Worm (Caenorhabditis elegans) whole organism, midembryonic: Measurements from ENCODE around the gene C06E1.9.

Source experiments
- T22C8.4 ChIP-seq: fragments of 200-800 bp; sonication (Bioruptor generic); IDR thresholded peaks from 2 replicates; pipeline ENCODE4 v1.3.6; 2022; ENCODE audit warnings: missing genetic modification characterization, missing compliant biosample characterization
- cog-1 ChIP-seq: sonication (generic microtip); optimal IDR thresholded peaks from 2 replicates; lab custom pipeline; 2016; ENCODE audit warnings: missing genetic modification characterization, missing compliant biosample characterization
- flt-1 ChIP-seq: fragments of 200-800 bp; sonication (Bioruptor generic); IDR thresholded peaks from 2 replicates; pipeline ENCODE4 v1.3.6; 2022; ENCODE audit warnings: missing genetic modification characterization, missing compliant biosample characterization
- klf-2 ChIP-seq: fragments of 200-800 bp; sonication (Bioruptor generic); conservative IDR thresholded peaks from 2 replicates; pipeline ENCODE4 v1.3.6; 2022; ENCODE audit warnings: missing genetic modification reagents, missing genetic modification characterization, missing compliant biosample characterization
- med-1 ChIP-seq: sonication (generic microtip); optimal IDR thresholded peaks from 2 replicates; lab custom pipeline; 2017; ENCODE audit warnings: missing genetic modification characterization, mild to moderate bottlenecking, missing compliant biosample characterization, antibody characterized with exemption, missing genetic modification reagents; ENCODE audit not compliant: insufficient read depth
- ref-1 ChIP-seq: fragments of 200-800 bp; sonication (Bioruptor generic); conservative IDR thresholded peaks from 2 replicates; pipeline ENCODE4 v1.3.6; 2022; ENCODE audit warnings: missing genetic modification reagents, missing genetic modification characterization, missing compliant biosample characterization
- tab-1 ChIP-seq: fragments of 200-800 bp; sonication (Bioruptor generic); IDR thresholded peaks from 2 replicates; pipeline ENCODE4 v1.3.6; 2022; ENCODE audit warnings: missing genetic modification characterization, missing compliant biosample characterization
- ztf-23 ChIP-seq: fragments of 200-800 bp; sonication (Bioruptor generic); IDR thresholded peaks from 2 replicates; pipeline ENCODE4 v1.3.6; 2022; ENCODE audit warnings: missing genetic modification reagents, missing genetic modification characterization, missing compliant biosample characterization
- ztf-29 ChIP-seq: fragments of 200-800 bp; sonication (Bioruptor generic); IDR thresholded peaks from 2 replicates; pipeline ENCODE4 v1.3.6; 2022; ENCODE audit warnings: missing genetic modification reagents, missing genetic modification characterization, missing compliant biosample characterization

C06E1.9 gene

DNA sequence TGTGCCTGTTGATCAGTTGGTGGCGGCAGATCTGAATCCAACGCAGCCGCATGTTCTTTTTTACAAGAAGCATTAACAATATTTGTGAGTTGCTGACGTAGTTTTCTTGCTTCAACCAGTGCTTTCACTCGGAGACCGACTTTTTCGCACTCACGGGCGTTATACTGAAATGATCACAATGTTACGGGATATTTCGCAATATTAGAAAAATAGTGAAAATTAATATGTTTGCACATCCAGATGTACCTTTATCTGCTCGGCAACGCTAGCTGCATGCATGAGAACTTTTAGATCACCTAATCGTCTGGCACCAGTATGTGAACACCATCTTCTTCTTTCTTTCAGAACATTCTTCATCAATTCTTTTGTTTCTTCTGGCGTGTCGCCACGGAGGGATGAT lies 1.7 kb upstream of the C06E1.9 start:
- TF ChIP-seq flt-1 (no peak), tab-1 (GFP tag; lab: Robert Waterston, UW) (no peak), ztf-29 (no peak), med-1 (GFP tag; lab: Kevin White, UChicago) (no peak), T22C8.4 (GFP tag; lab: Robert Waterston, UW) (no peak)

DNA sequence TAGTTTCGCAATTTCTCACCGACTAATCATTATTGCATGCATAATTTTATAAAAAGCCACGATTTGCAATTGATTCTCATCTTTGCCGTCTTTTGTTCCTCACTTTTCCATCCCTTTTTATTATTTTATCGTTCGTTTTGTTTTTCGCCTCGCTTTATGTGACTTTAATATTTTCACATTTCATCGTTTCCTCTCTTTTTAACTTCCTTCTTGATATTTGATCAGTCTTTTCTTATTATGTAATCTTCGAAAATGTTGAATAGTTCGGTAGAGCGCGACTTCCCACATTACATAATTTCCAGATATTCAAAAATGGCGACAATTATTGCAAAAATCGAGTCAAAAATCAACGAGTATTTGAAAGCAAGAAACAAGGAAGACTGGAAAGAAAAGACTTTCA lies 4.1 kb downstream of the C06E1.9 start, which contains the start of gene C06E1.1:
C06E1.1 (plus strand) TSS at position 301 of the 400 bp plus-strand sequence.
- no peak for TF ChIP-seq tab-1 (GFP tag; lab: Robert Waterston, UW)
- TF ChIP-seq ref-1 (GFP tag; lab: Robert Waterston, UW), result no peak
- no peak for TF ChIP-seq ztf-23 (GFP tag; lab: Robert Waterston, UW)
- TF ChIP-seq ztf-29, result no peak
- no peak for TF ChIP-seq med-1 (GFP tag; lab: Kevin White, UChicago)
- TF ChIP-seq flt-1, result no peak
- no peak for TF ChIP-seq T22C8.4 (GFP tag; lab: Robert Waterston, UW)
- no peak for TF ChIP-seq cog-1 (tag; lab: Kevin White, UChicago)
- TF ChIP-seq klf-2 (GFP tag; lab: Robert Waterston, UW), result no peak

DNA sequence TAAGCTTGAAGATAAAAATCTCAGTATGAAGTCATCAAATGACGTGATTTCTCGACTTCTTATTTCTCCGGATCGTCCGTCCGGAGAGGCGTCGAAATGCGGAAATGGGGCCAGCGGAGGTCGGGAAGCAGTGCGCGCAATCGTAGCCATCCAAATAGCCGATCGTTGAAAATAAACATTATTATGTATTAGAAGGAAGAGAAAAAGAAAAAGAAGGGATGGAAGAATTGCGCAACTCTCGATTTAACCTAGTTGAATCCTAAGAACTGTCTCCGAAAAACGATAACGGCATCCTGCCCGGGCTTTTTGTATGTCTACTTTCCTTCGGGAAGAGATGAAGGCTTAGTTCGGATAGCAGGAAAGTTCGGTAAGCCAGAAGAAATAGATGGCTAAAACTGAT lies 7.4 kb downstream of the C06E1.9 start:
- no peak for TF ChIP-seq ztf-29
- TF ChIP-seq med-1 (GFP tag; lab: Kevin White, UChicago), result no peak
- TF ChIP-seq flt-1, result no peak
- TF ChIP-seq klf-2 (GFP tag; lab: Robert Waterston, UW), result no peak
- TF ChIP-seq ztf-23 (GFP tag; lab: Robert Waterston, UW), result no peak
- TF ChIP-seq T22C8.4 (GFP tag; lab: Robert Waterston, UW), result no peak
- TF ChIP-seq cog-1 (tag; lab: Kevin White, UChicago), result no peak

DNA sequence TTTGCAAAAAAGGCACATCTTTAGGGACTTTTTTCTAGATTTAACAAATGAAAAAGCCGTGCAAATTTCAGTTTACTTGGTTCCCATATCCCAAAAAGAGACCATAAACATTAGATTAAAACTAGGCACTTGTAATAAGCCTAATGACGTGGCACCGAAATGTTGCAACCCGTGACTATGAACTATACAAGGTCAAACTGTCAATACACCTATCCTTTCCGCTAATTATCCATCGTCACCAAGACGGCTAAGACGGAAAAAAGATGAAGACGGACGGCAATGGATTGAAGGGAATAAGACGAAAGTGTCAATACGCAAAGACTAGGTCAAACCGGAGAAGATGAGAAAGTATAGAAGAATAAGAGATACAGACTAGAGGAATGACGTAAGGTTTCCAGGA lies 10.6 kb downstream of the C06E1.9 start:
- TF ChIP-seq med-1 (GFP tag; lab: Kevin White, UChicago), result no peak
- no peak for TF ChIP-seq klf-2 (GFP tag; lab: Robert Waterston, UW)
- TF ChIP-seq flt-1, result no peak

DNA sequence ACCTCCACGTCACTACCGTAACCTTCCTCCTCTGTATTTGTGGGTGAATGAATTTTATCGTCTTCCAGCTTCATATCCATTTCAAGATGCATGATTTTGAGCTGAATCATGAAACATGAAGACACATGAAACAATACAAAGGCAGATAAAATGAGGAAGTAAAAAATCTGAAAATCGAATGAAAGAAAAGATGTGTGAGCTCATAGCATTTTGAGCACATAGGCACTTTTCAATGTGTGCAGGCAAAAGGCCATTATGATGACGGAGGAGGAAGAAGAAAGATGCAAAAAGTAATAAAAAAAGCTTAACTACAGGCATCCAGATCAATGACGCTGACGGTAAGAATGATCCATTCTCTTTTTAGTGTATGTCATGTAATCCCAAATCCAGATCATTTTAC lies 11.8 kb downstream of the C06E1.9 start, which contains the start of gene ztf-30:
ztf-30 (minus strand) TSS at position 101 of the 400 bp plus-strand sequence.
- TF ChIP-seq med-1 (GFP tag; lab: Kevin White, UChicago) (no peak), cog-1 (tag; lab: Kevin White, UChicago) (no peak), ztf-23 (GFP tag; lab: Robert Waterston, UW) (no peak), T22C8.4 (GFP tag; lab: Robert Waterston, UW) (no peak), ref-1 (GFP tag; lab: Robert Waterston, UW) (no peak)

DNA sequence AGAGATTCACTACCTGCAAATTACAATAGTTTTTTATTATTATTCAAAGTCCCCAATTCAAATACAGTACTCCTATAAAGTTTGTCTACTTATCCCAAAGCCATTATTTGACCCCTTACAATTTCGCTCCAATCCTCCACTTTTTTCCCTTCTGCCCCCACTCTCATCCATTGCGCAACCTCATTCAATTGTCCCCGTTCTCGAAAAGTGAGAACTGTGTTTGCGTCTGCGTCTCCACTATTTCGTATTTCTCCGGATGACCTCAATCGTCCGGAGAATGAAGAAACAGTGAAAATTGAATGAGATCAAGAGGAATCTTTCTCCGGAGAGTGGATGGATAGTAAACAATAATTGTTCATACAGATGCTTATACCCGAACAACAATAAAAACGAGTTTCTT lies 12.9 kb downstream of the C06E1.9 start:
- TF ChIP-seq ztf-23 (GFP tag; lab: Robert Waterston, UW) (no peak), med-1 (GFP tag; lab: Kevin White, UChicago) (no peak), ref-1 (GFP tag; lab: Robert Waterston, UW) (no peak), flt-1 (no peak), tab-1 (GFP tag; lab: Robert Waterston, UW) (no peak), klf-2 (GFP tag; lab: Robert Waterston, UW) (no peak), cog-1 (tag; lab: Kevin White, UChicago) (no peak), ztf-29 (no peak), T22C8.4 (GFP tag; lab: Robert Waterston, UW) (no peak)

DNA sequence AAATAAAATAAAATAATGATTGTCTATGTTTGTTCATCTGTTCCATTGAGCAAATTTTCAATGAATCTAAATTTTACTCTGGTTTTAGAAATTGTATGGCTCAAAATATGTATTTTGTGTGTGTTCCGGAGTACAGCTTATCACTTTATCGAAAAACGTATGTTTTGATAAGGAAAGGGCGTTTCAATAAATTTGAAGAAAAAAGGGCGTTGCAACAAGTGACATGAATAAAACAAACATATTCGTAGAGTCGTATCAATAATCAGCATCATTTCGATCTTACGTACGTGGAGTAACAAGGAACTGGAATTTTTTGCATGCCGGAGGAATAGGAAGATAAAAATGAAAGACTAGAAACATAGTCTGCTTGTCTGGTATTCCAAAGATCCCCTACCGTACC lies 15.5 kb downstream of the C06E1.9 start:
- TF ChIP-seq klf-2 (GFP tag; lab: Robert Waterston, UW), result no peak
- TF ChIP-seq med-1 (GFP tag; lab: Kevin White, UChicago), result no peak
- no peak for TF ChIP-seq ref-1 (GFP tag; lab: Robert Waterston, UW)
- TF ChIP-seq T22C8.4 (GFP tag; lab: Robert Waterston, UW), result no peak
- TF ChIP-seq ztf-29, result no peak
- no peak for TF ChIP-seq cog-1 (tag; lab: Kevin White, UChicago)
- TF ChIP-seq tab-1 (GFP tag; lab: Robert Waterston, UW), result no peak
- TF ChIP-seq flt-1, result no peak
- no peak for TF ChIP-seq ztf-23 (GFP tag; lab: Robert Waterston, UW)

DNA sequence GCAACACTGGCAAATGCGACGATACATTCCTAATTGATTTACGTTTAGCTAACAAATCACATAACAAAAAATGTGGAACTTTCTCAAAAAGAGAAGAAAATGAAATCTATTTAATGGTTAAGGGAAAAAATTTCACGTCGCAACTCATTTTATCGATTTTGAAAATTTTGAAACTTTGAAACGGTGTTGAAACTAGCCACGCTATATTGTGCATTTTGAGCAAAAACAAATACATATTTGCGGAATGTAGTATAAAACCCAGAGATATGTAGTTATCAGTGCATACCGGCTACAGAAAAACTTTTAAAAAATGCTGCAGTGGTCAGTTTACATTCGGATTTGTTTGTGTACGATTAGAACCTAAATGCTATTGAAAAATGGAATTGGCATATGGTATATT lies 16.0 kb downstream of the C06E1.9 start, which contains the start of gene C06E1.7:
C06E1.7 (minus strand) TSS at position 101 of the 400 bp plus-strand sequence.
- TF ChIP-seq ztf-23 (GFP tag; lab: Robert Waterston, UW) (no peak), ref-1 (GFP tag; lab: Robert Waterston, UW) (no peak), ztf-29 (no peak), klf-2 (GFP tag; lab: Robert Waterston, UW) (no peak), med-1 (GFP tag; lab: Kevin White, UChicago) (no peak), T22C8.4 (GFP tag; lab: Robert Waterston, UW) (no peak), tab-1 (GFP tag; lab: Robert Waterston, UW) (no peak), cog-1 (tag; lab: Kevin White, UChicago) (no peak), flt-1 (no peak)

DNA sequence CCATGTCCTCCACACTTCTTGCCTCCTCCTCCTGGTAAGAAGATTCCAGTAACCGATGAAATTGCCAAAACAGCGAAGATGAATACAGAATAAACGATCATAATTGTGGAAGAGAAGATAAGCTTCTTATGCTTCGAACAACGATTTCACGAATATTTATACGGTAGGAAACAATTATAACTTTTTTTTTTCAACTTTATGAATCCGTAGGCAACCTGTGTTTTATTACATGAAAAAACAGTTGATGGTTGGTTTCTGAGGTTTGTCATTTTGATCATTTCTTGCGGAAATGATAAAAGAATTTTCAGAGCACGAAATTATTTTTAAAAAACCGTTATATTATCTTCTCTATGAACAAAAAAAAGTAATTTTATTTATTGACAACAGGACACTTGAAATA lies 18.7 kb downstream of the C06E1.9 start, which contains the start of gene fipr-16:
fipr-16 (minus strand) TSS at position 101 of the 400 bp plus-strand sequence.
- TF ChIP-seq klf-2 (GFP tag; lab: Robert Waterston, UW) (no peak), med-1 (GFP tag; lab: Kevin White, UChicago) (no peak), ref-1 (GFP tag; lab: Robert Waterston, UW) (no peak), ztf-23 (GFP tag; lab: Robert Waterston, UW) (no peak)

DNA sequence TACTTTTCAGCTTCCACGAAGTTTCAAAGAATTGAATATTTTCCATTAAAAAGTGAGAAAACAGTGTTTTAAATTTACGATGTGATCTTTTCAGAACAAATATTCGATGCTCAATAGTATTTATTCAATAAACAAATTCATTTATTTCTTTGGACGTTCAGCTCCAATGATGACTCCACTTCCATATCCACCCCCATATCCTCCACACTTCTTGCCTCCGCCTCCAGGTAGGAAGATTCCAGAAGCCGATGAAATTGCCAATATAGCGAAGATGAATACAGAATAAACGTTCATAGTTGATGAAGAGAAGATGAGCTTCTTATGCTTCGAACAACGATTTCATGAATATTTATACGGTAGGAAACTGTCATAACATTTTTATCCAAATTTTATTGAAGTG lies 20.4 kb downstream of the C06E1.9 start, which contains the start of gene fip-3:
fip-3 (minus strand) TSS at position 294 of the 400 bp plus-strand sequence.
- TF ChIP-seq ztf-29 (no peak), klf-2 (GFP tag; lab: Robert Waterston, UW) (no peak), med-1 (GFP tag; lab: Kevin White, UChicago) (no peak), flt-1 (no peak), cog-1 (tag; lab: Kevin White, UChicago) (no peak), T22C8.4 (GFP tag; lab: Robert Waterston, UW) (no peak), tab-1 (GFP tag; lab: Robert Waterston, UW) (no peak), ref-1 (GFP tag; lab: Robert Waterston, UW) (no peak), ztf-23 (GFP tag; lab: Robert Waterston, UW) (no peak)
